Comparison of ENCODE assay signal across 1 fruit fly cellular context in the genomic region with DNA sequence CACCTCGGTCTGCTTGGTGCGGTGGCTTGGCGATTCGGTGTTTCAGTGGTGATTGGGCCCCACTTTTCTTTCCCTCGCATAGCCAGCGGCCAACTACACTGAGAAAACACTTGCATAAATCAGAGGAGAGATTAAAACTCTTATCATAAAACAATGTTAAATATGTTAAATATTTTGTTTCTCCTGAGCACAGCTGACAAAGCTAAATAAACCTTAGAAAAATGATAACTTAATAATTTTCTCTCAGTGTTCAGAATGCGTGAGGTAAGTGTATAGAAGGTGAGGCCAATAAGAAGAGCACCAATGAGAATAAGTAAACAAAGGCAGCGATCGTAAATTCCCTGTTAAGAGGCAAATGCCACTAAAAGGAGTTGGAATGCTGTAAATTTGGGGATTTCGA.
A peak's percentile ranks its signal among the peaks of the same experiment; 100 is the strongest.
TF ChIP-seq lines count a peak whose summit lies in the region.

No protein-coding gene starts in this region.

TF ChIP-seq in whole organism, embryonic, 481 proteins besides CTCF, POLR2A, EP300 and RAD21 (continued from another document):
- TF ChIP-seq Drgx (GFP tag; IDR thresholded peaks at IDR 0.05; lab: Robert Waterston, UW) (peak; percentile 59), D19B (GFP tag; optimal IDR thresholded peaks at IDR 0.05; lab: Kevin White, UChicago) (no peak), Stat92E (GFP tag; optimal IDR thresholded peaks at IDR 0.05; lab: Kevin White, UChicago) (peak in 1 of 3 experiments; percentile 72), CG4424 (GFP tag; optimal IDR thresholded peaks at IDR 0.05; lab: Kevin White, UChicago) (peak; percentile 88), tio (GFP tag; optimal IDR thresholded peaks at IDR 0.05; lab: Kevin White, UChicago) (peak; percentile 78), mld (GFP tag; IDR thresholded peaks at IDR 0.05; lab: Robert Waterston, UW; ENCODE audit: partially characterized antibody) (no peak), da (GFP tag; optimal IDR thresholded peaks at IDR 0.05; lab: Kevin White, UChicago) (no peak), Dfd (GFP tag; optimal IDR thresholded peaks at IDR 0.05; lab: Kevin White, UChicago) (no peak), Optix (GFP tag; IDR thresholded peaks at IDR 0.05; lab: Robert Waterston, UW) (peak; percentile 75; the same call in 1 of the 3 replicates), CG12659 (GFP tag; optimal IDR thresholded peaks at IDR 0.05; lab: Kevin White, UChicago) (peak; percentile 34), cwo (GFP tag; optimal IDR thresholded peaks at IDR 0.05; lab: Kevin White, UChicago) (no peak), crc (GFP tag; optimal IDR thresholded peaks at IDR 0.05; lab: Kevin White, UChicago) (peak; percentile 21), CG34376 (GFP tag; optimal IDR thresholded peaks at IDR 0.05; lab: Kevin White, UChicago) (no peak), sim (GFP tag; IDR thresholded peaks at IDR 0.05; lab: Robert Waterston, UW) (peak; percentile 74), org-1 (GFP tag; optimal IDR thresholded peaks at IDR 0.05; lab: Kevin White, UChicago) (peak; percentile 58), gro (GFP tag; optimal IDR thresholded peaks at IDR 0.05; lab: Kevin White, UChicago) (no peak), ham (GFP tag; IDR thresholded peaks at IDR 0.05; lab: Robert Waterston, UW) (no peak), CG13624 (GFP tag; optimal IDR thresholded peaks at IDR 0.05; lab: Kevin White, UChicago) (peak; percentile 67), CG32772 (GFP tag; IDR thresholded peaks at IDR 0.05; lab: Robert Waterston, UW) (peak; percentile 62), CG8478 (optimal IDR thresholded peaks at IDR 0.05; lab: Kevin White, UChicago) (no peak), pnt (GFP tag; optimal IDR thresholded peaks at IDR 0.05; lab: Kevin White, UChicago) (peak; percentile 81), CG6813 (GFP tag; optimal IDR thresholded peaks at IDR 0.05; lab: Kevin White, UChicago) (peak; percentile 65), tgo (GFP tag; IDR thresholded peaks at IDR 0.05; lab: Robert Waterston, UW) (peak; percentile 78), pum (GFP tag; optimal IDR thresholded peaks at IDR 0.05; lab: Kevin White, UChicago) (peak; percentile 77), Kr (GFP tag; optimal IDR thresholded peaks at IDR 0.05; lab: Kevin White, UChicago) (no peak), Ravus (GFP tag; IDR thresholded peaks at IDR 0.05; lab: Robert Waterston, UW) (no peak; the same call in 1 of the 2 replicates), CG16779 (GFP tag; IDR thresholded peaks at IDR 0.05; lab: Robert Waterston, UW) (no peak), Awh (GFP tag; IDR thresholded peaks at IDR 0.05; lab: Robert Waterston, UW) (peak; percentile 77), Abd-B (GFP tag; optimal IDR thresholded peaks at IDR 0.05; lab: Kevin White, UChicago) (peak; percentile 72), aop (GFP tag; IDR thresholded peaks at IDR 0.05; lab: Robert Waterston, UW) (no peak), gce (GFP tag; IDR thresholded peaks at IDR 0.05; lab: Robert Waterston, UW) (peak; percentile 67; the same call in 1 of the 3 replicates), sens-2 (GFP tag; IDR thresholded peaks at IDR 0.05; lab: Robert Waterston, UW) (peak; percentile 88), tna (GFP tag; IDR thresholded peaks at IDR 0.05; lab: Robert Waterston, UW; ENCODE audit: partially characterized antibody) (no peak), ATbp (GFP tag; optimal IDR thresholded peaks at IDR 0.05; lab: Kevin White, UChicago) (peak; percentile 70), CG15696 (tag; optimal IDR thresholded peaks at IDR 0.05; lab: Kevin White, UChicago) (peak; percentile 86), Gsc (GFP tag; IDR thresholded peaks at IDR 0.05; lab: Robert Waterston, UW) (peak; percentile 48; the same call in 1 of the 2 replicates), CG12071 (GFP tag; optimal IDR thresholded peaks at IDR 0.05; lab: Kevin White, UChicago) (peak; percentile 8), CG13775 (GFP tag; optimal IDR thresholded peaks at IDR 0.05; lab: Kevin White, UChicago) (peak; percentile 82), CG12769 (tag; optimal IDR thresholded peaks at IDR 0.05; lab: Kevin White, UChicago) (peak; percentile 62), sd (tag; optimal IDR thresholded peaks at IDR 0.05; lab: Kevin White, UChicago) (peak; percentile 15), lmd (GFP tag; IDR thresholded peaks at IDR 0.05; lab: Robert Waterston, UW) (peak; percentile 76), Antp (GFP tag; optimal IDR thresholded peaks at IDR 0.05; lab: Kevin White, UChicago) (peak; percentile 59), otp (GFP tag; IDR thresholded peaks at IDR 0.05; lab: Robert Waterston, UW) (peak; percentile 91), CG9817 (tag; optimal IDR thresholded peaks at IDR 0.05; lab: Kevin White, UChicago) (peak; percentile 40), CG1529 (GFP tag; optimal IDR thresholded peaks at IDR 0.05; lab: Kevin White, UChicago) (peak; percentile 64), tup (GFP tag; optimal IDR thresholded peaks at IDR 0.05; lab: Kevin White, UChicago) (peak; percentile 80), pan (optimal IDR thresholded peaks at IDR 0.05; lab: Kevin White, UChicago) (no peak), pan (GFP tag; optimal IDR thresholded peaks at IDR 0.05 in 1 of 2, IDR thresholded peaks at IDR 0.05 in 1 of 2) (peak in 1 of 2 experiments; percentile 65), CG34422 (GFP tag; IDR thresholded peaks at IDR 0.05; lab: Robert Waterston, UW) (peak; percentile 76), Lpt (GFP tag; optimal IDR thresholded peaks at IDR 0.05; lab: Kevin White, UChicago) (no peak), CG31224 (GFP tag; IDR thresholded peaks at IDR 0.05; lab: Robert Waterston, UW) (peak; percentile 52; the same call in 1 of the 2 replicates)
